3 fruit fly cellular contexts compared by ENCODE assay signal in the genomic region with DNA sequence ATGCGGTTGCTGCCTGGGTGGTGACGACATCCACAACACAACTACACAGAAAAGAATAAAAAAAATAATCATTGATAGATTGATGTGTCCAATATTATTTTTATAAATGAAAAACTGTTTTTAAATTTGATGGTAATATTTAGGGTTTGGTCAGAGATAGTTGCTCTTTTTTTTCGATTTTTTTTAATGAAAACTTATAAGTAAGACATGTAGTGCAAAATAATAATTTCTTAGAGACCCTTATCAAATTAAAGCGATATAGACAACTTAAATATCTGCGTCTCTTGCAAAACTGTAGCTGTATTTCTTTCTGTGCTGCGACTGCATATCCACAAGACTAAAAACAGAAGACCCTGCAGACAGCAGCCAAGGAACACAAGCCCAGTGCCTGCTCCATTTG.
A peak's percentile ranks its signal among the peaks of the same experiment; 100 is the strongest.
TF ChIP-seq lines count a peak whose summit lies in the region.

No protein-coding gene starts in this region.

TF ChIP-seq in whole organism, prepupa, 60 proteins besides CTCF, POLR2A, EP300 and RAD21 (continues in another document):
- TF ChIP-seq dsx (GFP tag; optimal IDR thresholded peaks at IDR 0.05; lab: Kevin White, UChicago; ENCODE audit: poor library complexity, severe bottlenecking) (peak; percentile 65), CG31627 (GFP tag; optimal IDR thresholded peaks at IDR 0.05; lab: Kevin White, UChicago) (peak; percentile 7), cyc (GFP tag; optimal IDR thresholded peaks at IDR 0.05; lab: Kevin White, UChicago) (peak; percentile 18), CG9139 (GFP tag; optimal IDR thresholded peaks at IDR 0.05; lab: Kevin White, UChicago) (no peak), acj6 (GFP tag; optimal IDR thresholded peaks at IDR 0.05; lab: Kevin White, UChicago) (peak; percentile 33), CG10631 (GFP tag; optimal IDR thresholded peaks at IDR 0.05; lab: Kevin White, UChicago) (peak; percentile 58), salr (GFP tag; optimal IDR thresholded peaks at IDR 0.05; lab: Kevin White, UChicago) (no peak), CG6163 (GFP tag; IDR thresholded peaks at IDR 0.05; lab: Robert Waterston, UW) (no peak), lz (GFP tag; optimal IDR thresholded peaks at IDR 0.05; lab: Kevin White, UChicago) (peak; percentile 21), Eip75B (GFP tag; optimal IDR thresholded peaks at IDR 0.05; lab: Kevin White, UChicago) (peak; percentile 51), Hr4 (GFP tag; optimal IDR thresholded peaks at IDR 0.05; lab: Kevin White, UChicago) (no peak), Blimp-1 (GFP tag; optimal IDR thresholded peaks at IDR 0.05; lab: Kevin White, UChicago) (no peak), Ets21C (GFP tag; optimal IDR thresholded peaks at IDR 0.05; lab: Kevin White, UChicago) (no peak), esn (GFP tag; optimal IDR thresholded peaks at IDR 0.05; lab: Kevin White, UChicago) (peak; percentile 35), CG8119 (GFP tag; IDR thresholded peaks at IDR 0.05; lab: Robert Waterston, UW) (no peak), svp (GFP tag; lab: Kevin White, UChicago) (peak; percentile 67), CG6854 (GFP tag; optimal IDR thresholded peaks at IDR 0.05; lab: Kevin White, UChicago) (no peak), CG34406 (GFP tag; optimal IDR thresholded peaks at IDR 0.05; lab: Kevin White, UChicago) (peak; percentile 14), ss (GFP tag; optimal IDR thresholded peaks at IDR 0.05; lab: Kevin White, UChicago) (peak; percentile 58 to 63), CG8632 (GFP tag; optimal IDR thresholded peaks at IDR 0.05; lab: Kevin White, UChicago) (no peak), CG10669 (GFP tag; optimal IDR thresholded peaks at IDR 0.05; lab: Kevin White, UChicago) (peak; percentile 64), CG11762 (GFP tag; optimal IDR thresholded peaks at IDR 0.05; lab: Kevin White, UChicago; ENCODE audit: insufficient read depth) (no peak), CG16779 (tag; optimal IDR thresholded peaks at IDR 0.05; lab: Kevin White, UChicago) (no peak), Hr39 (GFP tag; optimal IDR thresholded peaks at IDR 0.05; lab: Kevin White, UChicago) (no peak), CG11294 (GFP tag; IDR thresholded peaks at IDR 0.05; lab: Robert Waterston, UW) (no peak), fd85E (GFP tag; optimal IDR thresholded peaks at IDR 0.05; lab: Kevin White, UChicago) (no peak), CG15336 (GFP tag; IDR thresholded peaks at IDR 0.05; lab: Robert Waterston, UW) (no peak), CG1621 (tag; optimal IDR thresholded peaks at IDR 0.05; lab: Kevin White, UChicago) (no peak), CG8319 (GFP tag; optimal IDR thresholded peaks at IDR 0.05; lab: Kevin White, UChicago) (no peak), Sox14 (GFP tag; optimal IDR thresholded peaks at IDR 0.05; lab: Kevin White, UChicago) (peak; percentile 11)

TF ChIP-seq in whole organism, pupa, 21 proteins besides CTCF, POLR2A, EP300 and RAD21:
- TF ChIP-seq CG9948 (tag; optimal IDR thresholded peaks at IDR 0.05; lab: Kevin White, UChicago) (peak; percentile 64), D1 (tag; optimal IDR thresholded peaks at IDR 0.05; lab: Kevin White, UChicago) (no peak), CG17806 (tag; optimal IDR thresholded peaks at IDR 0.05; lab: Kevin White, UChicago) (peak; percentile 67), CG32121 (GFP tag; IDR thresholded peaks at IDR 0.05; lab: Robert Waterston, UW) (no peak), Ets98B (GFP tag; IDR thresholded peaks at IDR 0.05; lab: Robert Waterston, UW) (no peak), CG14655 (GFP tag; optimal IDR thresholded peaks at IDR 0.05; lab: Kevin White, UChicago) (peak; percentile 49), CG8159 (tag; optimal IDR thresholded peaks at IDR 0.05; lab: Kevin White, UChicago) (peak; percentile 77), CG8301 (tag; optimal IDR thresholded peaks at IDR 0.05; lab: Kevin White, UChicago) (no peak), CG15710 (tag; optimal IDR thresholded peaks at IDR 0.05; lab: Kevin White, UChicago) (peak; percentile 73), CG34367 (tag; optimal IDR thresholded peaks at IDR 0.05; lab: Kevin White, UChicago) (peak; percentile 43), Snoo (tag; optimal IDR thresholded peaks at IDR 0.05; lab: Kevin White, UChicago) (no peak), CG12605 (GFP tag; IDR thresholded peaks at IDR 0.05; lab: Robert Waterston, UW) (no peak), EcR (GFP tag; optimal IDR thresholded peaks at IDR 0.05; lab: Kevin White, UChicago) (no peak), Pif1B (GFP tag; optimal IDR thresholded peaks at IDR 0.05; lab: Kevin White, UChicago) (no peak), gl (tag; optimal IDR thresholded peaks at IDR 0.05; lab: Kevin White, UChicago) (no peak), Pif1A (GFP tag; optimal IDR thresholded peaks at IDR 0.05; lab: Kevin White, UChicago) (no peak), rn (GFP tag; IDR thresholded peaks at IDR 0.05; lab: Robert Waterston, UW) (no peak)

TF ChIP-seq in whole organism, wandering third instar larva, 38 proteins besides CTCF, POLR2A, EP300 and RAD21:
- peak; percentile 21 for TF ChIP-seq h (GFP tag; optimal IDR thresholded peaks at IDR 0.05; lab: Kevin White, UChicago)
- no peak for TF ChIP-seq woc (GFP tag; optimal IDR thresholded peaks at IDR 0.05; lab: Kevin White, UChicago)
- TF ChIP-seq HLH106 (tag; optimal IDR thresholded peaks at IDR 0.05; lab: Kevin White, UChicago): peak; percentile 19
- TF ChIP-seq foxo (GFP tag; optimal IDR thresholded peaks at IDR 0.05; lab: Kevin White, UChicago): peak in 1 of 2 experiments; percentile 31
- peak; percentile 3 for TF ChIP-seq OdsH (GFP tag; optimal IDR thresholded peaks at IDR 0.05; lab: Kevin White, UChicago)
- peak; percentile 33 for TF ChIP-seq fru (GFP tag; optimal IDR thresholded peaks at IDR 0.05; lab: Kevin White, UChicago)
TF ChIP-seq in whole organism, wandering third instar larva: peak in this region for 5.

Comparison
In these comparisons a context has a peak if more than half of its experiments do, and no peak if none do; other contexts are left out.
1. Of the 1 proteins assayed by ChIP-seq in both whole organism, prepupa and whole organism, wandering third instar larva: peak only in whole organism, prepupa: none; only in whole organism, wandering third instar larva: none; in both: OdsH; in neither: 0.